Worm (Caenorhabditis elegans): Measurements from ENCODE around the gene R53.4.

- TF ChIP-seq nhr-237 (tag; optimal IDR thresholded peaks at IDR 0.05) = no peak
- no peak for TF ChIP-seq nhr-28 (tag; optimal IDR thresholded peaks at IDR 0.05)
- TF ChIP-seq nhr-77 (tag; optimal IDR thresholded peaks at IDR 0.05) = no peak
- no peak for TF ChIP-seq ces-1 (GFP tag; optimal IDR thresholded peaks at IDR 0.05)
- TF ChIP-seq aly-2 (tag; optimal IDR thresholded peaks at IDR 0.05) = no peak
These were observed 31.0 kb downstream of the R53.4 start, which contains the start of gene C05C10.3 for ce11 chrII:9936859-9937258.

All from whole organism, L1 larva.